Worm (Caenorhabditis elegans) whole organism, early embryonic: Measurements from ENCODE around the gene T01G5.6.

Experiments used
- B0310.2 ChIP-seq: sonication (generic microtip); optimal IDR thresholded peaks from 2 replicates; lab custom pipeline; 2016; ENCODE audit warnings: mild to moderate bottlenecking, missing genetic modification characterization, missing compliant biosample characterization
- F13C5.2 ChIP-seq: sonication (generic microtip); optimal IDR thresholded peaks from 2 replicates; lab custom pipeline; 2017; ENCODE audit warnings: mild to moderate bottlenecking, missing genetic modification characterization, inconsistent platforms, missing compliant biosample characterization
- aly-1 ChIP-seq: sonication (generic microtip); optimal IDR thresholded peaks from 2 replicates; lab custom pipeline; 2016; ENCODE audit warnings: missing genetic modification characterization, missing compliant biosample characterization
- ceh-36 ChIP-seq: sonication (generic microtip); optimal IDR thresholded peaks from 2 replicates; lab custom pipeline; 2016; ENCODE audit warnings: missing genetic modification characterization, inconsistent platforms, missing compliant biosample characterization
- flt-1 ChIP-seq: fragments of 200-800 bp; sonication (Bioruptor generic); IDR thresholded peaks from 2 replicates; pipeline ENCODE4 v1.3.6; 2022; ENCODE audit warnings: missing genetic modification characterization, missing compliant biosample characterization
- hmg-4 ChIP-seq: fragments of 200-800 bp; sonication (Bioruptor generic); optimal IDR thresholded peaks from 2 replicates; lab custom pipeline; 2018; ENCODE audit warnings: mild to moderate bottlenecking, missing genetic modification characterization, missing compliant biosample characterization
- hnd-1 ChIP-seq: sonication (generic microtip); optimal IDR thresholded peaks from 2 replicates; lab custom pipeline; 2016; ENCODE audit warnings: missing genetic modification characterization, missing compliant biosample characterization
- scrt-1 ChIP-seq: fragments of 200-800 bp; sonication (Bioruptor generic); IDR thresholded peaks from 2 replicates; pipeline ENCODE4 v1.3.6; 2022; ENCODE audit warnings: missing genetic modification characterization, missing compliant biosample characterization

T01G5.6 gene

DNA sequence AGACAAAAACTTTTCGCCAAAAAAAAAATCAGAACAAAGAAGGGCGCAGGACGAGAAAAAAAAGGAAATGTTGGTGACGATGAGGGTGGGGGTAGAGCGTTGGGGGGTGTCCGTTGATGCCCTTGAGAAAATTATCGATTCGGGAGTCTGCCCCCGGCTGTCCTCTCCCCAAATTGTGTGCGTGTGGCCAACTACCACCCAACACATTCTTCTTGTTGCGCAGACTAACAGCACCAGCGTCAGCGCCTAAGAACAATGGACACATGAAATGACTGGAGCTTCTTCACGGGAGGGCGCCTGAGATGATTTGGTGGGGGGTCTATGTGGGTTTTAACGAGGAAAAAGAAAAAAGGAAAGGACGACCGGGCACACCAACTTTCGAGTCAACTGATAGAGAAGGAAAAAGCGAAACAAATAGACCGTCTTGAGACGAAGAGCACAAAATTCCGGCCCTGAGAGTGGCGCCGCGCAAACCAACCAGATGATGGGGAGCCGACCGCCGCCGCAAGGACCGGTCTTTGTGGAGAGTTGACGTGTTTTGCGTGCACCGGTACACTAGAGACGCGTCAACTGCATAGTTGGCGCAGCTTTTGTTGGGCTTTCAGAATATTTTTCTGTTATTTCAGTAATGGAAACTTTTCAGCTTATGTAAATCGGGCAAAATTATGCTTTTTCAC, 48.7 kb downstream of the T01G5.6 start, which contains the start of gene C25D7.9:
Gene C25D7.9 (plus strand): TSS at position 68 of the 677 bp plus-strand sequence.
- no peak for TF ChIP-seq ceh-36 (tag; lab: Kevin White, UChicago)
- TF ChIP-seq F13C5.2 (tag; lab: Kevin White, UChicago): peak; percentile 75
- no peak for TF ChIP-seq hnd-1
- TF ChIP-seq hmg-4: peak; percentile 75
- TF ChIP-seq flt-1 (GFP tag; lab: Robert Waterston, UW): no peak

ce11 chrV:15063987-15064386, 49.9 kb downstream of the T01G5.6 start, which contains the start of gene rap-2:
Gene rap-2, minus strand, starts transcription at chrV:15064087.
- TF ChIP-seq aly-1 (tag; lab: Kevin White, UChicago): no peak
- TF ChIP-seq B0310.2 (tag; lab: Kevin White, UChicago): no peak
- no peak for TF ChIP-seq F13C5.2 (tag; lab: Kevin White, UChicago)
- no peak for TF ChIP-seq scrt-1 (GFP tag; lab: Robert Waterston, UW)
- TF ChIP-seq hnd-1: no peak
- TF ChIP-seq flt-1 (GFP tag; lab: Robert Waterston, UW): no peak
